Worm (Caenorhabditis elegans): ENCODE measurements around the gene catp-7.

DNA sequence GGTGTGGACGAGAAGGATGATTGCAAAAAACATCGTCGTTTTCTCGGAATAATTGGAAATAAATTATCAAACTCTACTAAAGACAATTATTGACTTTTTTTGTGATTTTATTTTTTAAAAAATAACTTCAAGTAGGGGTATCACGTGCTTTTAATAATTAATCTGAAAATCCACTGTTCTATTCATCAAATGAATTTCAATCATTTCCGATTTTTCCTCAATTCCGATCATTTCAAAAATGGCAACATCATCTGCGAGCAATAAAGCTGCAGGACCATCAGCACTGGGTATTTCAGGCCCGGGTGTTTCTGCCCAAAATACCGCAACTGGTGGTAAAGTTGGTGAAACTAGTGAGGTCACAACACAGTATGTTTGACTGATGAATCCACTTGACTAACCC, 31.3 kb downstream of the catp-7 start, which contains the start of the genes F42A9.7 and F42A9.3:
- TF ChIP-seq flt-1 (GFP tag; IDR thresholded peaks at IDR 0.05) (no peak), ztf-23 (GFP tag; IDR thresholded peaks at IDR 0.05) (no peak), T22C8.4 (GFP tag; IDR thresholded peaks at IDR 0.05) (no peak)

All from whole organism, midembryonic.